Fruit fly (Drosophila melanogaster): Measurements from ENCODE around the gene CG13983.

Gene CG13983

DNA sequence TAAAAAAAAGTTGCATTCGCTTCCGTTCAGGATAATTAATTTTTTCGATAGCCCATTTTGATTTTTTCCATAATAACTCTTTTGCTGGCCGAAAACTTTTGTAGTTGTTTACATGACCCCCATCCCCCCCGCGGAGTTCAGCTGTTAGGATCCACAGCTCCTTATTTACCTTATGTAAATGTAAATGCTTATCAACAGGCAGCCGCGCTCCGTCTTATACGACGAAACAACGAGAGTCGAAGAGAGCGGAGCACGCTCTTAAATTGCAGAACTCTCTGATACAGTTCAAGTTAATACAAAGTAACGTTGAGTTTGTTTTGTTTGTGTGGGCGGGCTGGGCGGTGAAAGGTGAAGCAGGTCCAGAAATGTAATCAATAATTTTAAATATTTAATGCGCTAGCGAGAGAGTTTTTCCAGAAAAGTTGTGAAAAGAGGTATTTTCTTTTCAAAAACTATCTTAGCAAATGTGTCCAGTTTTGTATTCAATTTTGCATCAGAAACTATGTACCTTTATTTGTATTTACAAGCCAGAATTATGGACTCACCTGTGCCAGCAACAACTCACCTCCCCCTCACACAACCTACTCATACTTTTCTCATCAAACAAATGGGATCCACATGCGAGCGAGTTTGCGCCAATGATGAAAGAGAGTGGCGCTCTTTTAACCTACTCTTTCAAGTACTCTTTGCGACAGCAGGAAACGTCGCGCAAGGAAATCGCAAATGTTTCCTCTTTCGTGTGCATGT, 11.9 kb downstream of the CG13983 start (continued):
- TF ChIP-seq CG10959 (GFP tag; IDR thresholded peaks at IDR 0.05) (no peak), CG12236 (GFP tag; optimal IDR thresholded peaks at IDR 0.05) (no peak), crp (GFP tag; optimal IDR thresholded peaks at IDR 0.05) (no peak), oc (tag; optimal IDR thresholded peaks at IDR 0.05) (no peak), Xrp1 (GFP tag; IDR thresholded peaks at IDR 0.05) (peak; percentile 34; the same call in 1 of the 2 replicates), ERR (GFP tag; optimal IDR thresholded peaks at IDR 0.05) (no peak), row (GFP tag; IDR thresholded peaks at IDR 0.05) (no peak), nerfin-1 (tag; optimal IDR thresholded peaks at IDR 0.05) (no peak), CG16863 (GFP tag; optimal IDR thresholded peaks at IDR 0.05) (no peak), CG17361 (GFP tag; IDR thresholded peaks at IDR 0.05) (0 out of 3 replicates have a peak, but pooled peaks have one; percentile 18), bigmax (GFP tag; optimal IDR thresholded peaks at IDR 0.05) (no peak), unpg (GFP tag; optimal IDR thresholded peaks at IDR 0.05) (peak; percentile 2), CG10321 (GFP tag; IDR thresholded peaks at IDR 0.05) (no peak), CoRest (tag; optimal IDR thresholded peaks at IDR 0.05) (no peak), hkb (optimal IDR thresholded peaks at IDR 0.05) (no peak), hkb (GFP tag; IDR thresholded peaks at IDR 0.05) (no peak), dysf (GFP tag; IDR thresholded peaks at IDR 0.05) (no peak), CG12071 (GFP tag; optimal IDR thresholded peaks at IDR 0.05) (no peak), CG2116 (GFP tag; optimal IDR thresholded peaks at IDR 0.05) (no peak), Elba2 (GFP tag; optimal IDR thresholded peaks at IDR 0.05) (no peak), Spps (tag; optimal IDR thresholded peaks at IDR 0.05) (no peak), gro (GFP tag; optimal IDR thresholded peaks at IDR 0.05) (no peak), CG12155 (GFP tag; optimal IDR thresholded peaks at IDR 0.05) (no peak), Rx (GFP tag; IDR thresholded peaks at IDR 0.05) (no peak), Bteb2 (GFP tag; optimal IDR thresholded peaks at IDR 0.05) (no peak), CG6254 (GFP tag; optimal IDR thresholded peaks at IDR 0.05) (no peak), CG18599 (GFP tag; optimal IDR thresholded peaks at IDR 0.05) (peak; percentile 1), CG17612 (GFP tag; IDR thresholded peaks at IDR 0.05) (no peak), CG11085 (GFP tag; IDR thresholded peaks at IDR 0.05) (no peak), CTCF (GFP tag; optimal IDR thresholded peaks at IDR 0.05) (no peak), Dref (GFP tag; IDR thresholded peaks at IDR 0.05) (no peak), GATAe (GFP tag; conservative IDR thresholded peaks at IDR 0.05) (no peak), ci (GFP tag; IDR thresholded peaks at IDR 0.05) (no peak), otp (GFP tag; IDR thresholded peaks at IDR 0.05) (no peak), Dbx (GFP tag; IDR thresholded peaks at IDR 0.05) (no peak), CG11504 (tag; optimal IDR thresholded peaks at IDR 0.05) (no peak), hth (optimal IDR thresholded peaks at IDR 0.05) (no peak), Fer3 (tag; optimal IDR thresholded peaks at IDR 0.05) (no peak), yki (optimal IDR thresholded peaks at IDR 0.05) (peak; percentile 70), nmo (GFP tag; optimal IDR thresholded peaks at IDR 0.05) (no peak), BtbVII (GFP tag; optimal IDR thresholded peaks at IDR 0.05) (peak; percentile 15), HHEX (GFP tag; optimal IDR thresholded peaks at IDR 0.05) (no peak), Mrtf (GFP tag; IDR thresholded peaks at IDR 0.05) (no peak), mirr (GFP tag; optimal IDR thresholded peaks at IDR 0.05) (no peak), gsb (GFP tag; IDR thresholded peaks at IDR 0.05) (no peak), CG14667 (GFP tag; IDR thresholded peaks at IDR 0.05) (no peak), Vsx1 (GFP tag; optimal IDR thresholded peaks at IDR 0.05) (no peak), CG7987 (GFP tag; optimal IDR thresholded peaks at IDR 0.05) (no peak), Bgb (GFP tag; IDR thresholded peaks at IDR 0.05; ENCODE audit: partially characterized antibody) (no peak; the same call in 1 of the 2 replicates), fu2 (GFP tag; optimal IDR thresholded peaks at IDR 0.05) (no peak), so (GFP tag; IDR thresholded peaks at IDR 0.05) (no peak), CG6654 (GFP tag; optimal IDR thresholded peaks at IDR 0.05) (no peak), fru (optimal IDR thresholded peaks at IDR 0.05) (no peak)

Data from whole organism, embryonic.